Fruit fly (Drosophila melanogaster): ENCODE results near the gene fuss.

The fuss gene

DNA sequence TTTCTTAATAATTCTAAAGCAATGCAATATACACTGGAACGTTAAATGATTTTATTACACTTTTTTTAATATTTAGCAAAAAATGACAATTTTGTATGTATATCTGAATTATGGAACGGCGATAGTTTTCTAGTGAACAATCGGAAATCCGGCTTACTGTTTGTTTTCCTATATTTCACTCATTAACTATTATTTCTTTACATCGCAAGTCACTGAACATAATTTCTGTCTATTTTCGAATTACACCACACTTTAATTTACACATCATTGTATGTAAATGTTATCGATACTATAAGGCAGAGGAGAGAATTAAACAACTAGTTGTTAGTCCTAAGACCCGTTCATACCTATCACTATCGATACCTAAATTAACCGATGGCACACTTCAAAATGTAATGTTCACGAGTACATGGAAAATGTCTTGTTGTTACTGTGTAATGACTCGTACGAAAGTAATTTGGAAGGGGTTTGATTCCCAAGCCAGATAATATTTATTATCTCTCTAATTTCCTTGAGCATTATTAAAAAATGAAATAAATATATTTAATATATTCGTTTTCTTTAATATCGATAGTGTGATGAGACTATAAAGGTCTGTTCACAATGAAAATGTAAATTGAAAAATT, 48.6 kb upstream of the fuss start, which contains the start of gene PlexA (continued):
- TF ChIP-seq Bteb2 (GFP tag; optimal IDR thresholded peaks at IDR 0.05) (peak; percentile 47), sens (GFP tag) (peak; percentile 88), NfI (GFP tag; optimal IDR thresholded peaks at IDR 0.05) (peak; percentile 89), CG15269 (tag; optimal IDR thresholded peaks at IDR 0.05) (peak; percentile 89), Hey (tag; optimal IDR thresholded peaks at IDR 0.05) (no peak), oc (tag; optimal IDR thresholded peaks at IDR 0.05) (no peak), al (GFP tag; IDR thresholded peaks at IDR 0.05) (peak; percentile 95), dpn (GFP tag; optimal IDR thresholded peaks at IDR 0.05) (peak; percentile 71 to 90), CG7963 (GFP tag; IDR thresholded peaks at IDR 0.05; ENCODE audit: partially characterized antibody) (peak; percentile 68; the same call in 2 of the 3 replicates), NC2β (GFP tag; optimal IDR thresholded peaks at IDR 0.05) (peak; percentile 43), disco-r (GFP tag; optimal IDR thresholded peaks at IDR 0.05) (peak; percentile 32), CG16779 (GFP tag; IDR thresholded peaks at IDR 0.05) (no peak), CG8478 (optimal IDR thresholded peaks at IDR 0.05) (no peak), sd (tag; optimal IDR thresholded peaks at IDR 0.05) (no peak), Abd-B (GFP tag; optimal IDR thresholded peaks at IDR 0.05) (peak; percentile 99), trem (tag; optimal IDR thresholded peaks at IDR 0.05) (peak; percentile 79), HmgZ (tag; optimal IDR thresholded peaks at IDR 0.05) (peak; percentile 83), CG13123 (GFP tag; optimal IDR thresholded peaks at IDR 0.05) (peak; percentile 26), tx (GFP tag; optimal IDR thresholded peaks at IDR 0.05) (peak; percentile 44), CG3838 (GFP tag; optimal IDR thresholded peaks at IDR 0.05) (no peak), CG14050 (GFP tag; IDR thresholded peaks at IDR 0.05) (peak; percentile 88), PHDP (tag; optimal IDR thresholded peaks at IDR 0.05) (peak; percentile 85), kni (GFP tag; optimal IDR thresholded peaks at IDR 0.05) (no peak), CG9727 (GFP tag; optimal IDR thresholded peaks at IDR 0.05) (peak; percentile 78), CG8765 (GFP tag; IDR thresholded peaks at IDR 0.05) (peak; percentile 91), H15 (GFP tag; IDR thresholded peaks at IDR 0.05) (peak; percentile 94), Vsx1 (GFP tag; optimal IDR thresholded peaks at IDR 0.05) (no peak), CG11093 (GFP tag; IDR thresholded peaks at IDR 0.05) (peak; percentile 95), CG5953 (GFP tag; IDR thresholded peaks at IDR 0.05) (peak; percentile 76), Nf-YB (GFP tag; optimal IDR thresholded peaks at IDR 0.05) (peak; percentile 35), D (optimal IDR thresholded peaks at IDR 0.05) (no peak), D (GFP tag; optimal IDR thresholded peaks at IDR 0.05) (peak; percentile 65), CG11696 (GFP tag; IDR thresholded peaks at IDR 0.05) (peak; percentile 81), CG31224 (GFP tag; IDR thresholded peaks at IDR 0.05) (peak; percentile 89), CG11695 (GFP tag; IDR thresholded peaks at IDR 0.05) (peak; percentile 86), Hr51 (GFP tag; optimal IDR thresholded peaks at IDR 0.05) (peak; percentile 18 to 84), vvl (GFP tag; IDR thresholded peaks at IDR 0.05) (peak; percentile 97), gro (GFP tag; optimal IDR thresholded peaks at IDR 0.05) (peak; percentile 53), lola (GFP tag; optimal IDR thresholded peaks at IDR 0.05) (peak in 2 of 3 experiments; percentile 76 to 83), chinmo (GFP tag; IDR thresholded peaks at IDR 0.05; ENCODE audit: partially characterized antibody) (no peak), Hr39 (optimal IDR thresholded peaks at IDR 0.05) (no peak), CG4617 (GFP tag; optimal IDR thresholded peaks at IDR 0.05; ENCODE audit: borderline replicate concordance) (peak; percentile 78), tin (GFP tag; optimal IDR thresholded peaks at IDR 0.05) (peak; percentile 84), nau (GFP tag; optimal IDR thresholded peaks at IDR 0.05) (no peak), CG32767 (GFP tag; IDR thresholded peaks at IDR 0.05) (peak; percentile 91), zen (tag; optimal IDR thresholded peaks at IDR 0.05) (peak; percentile 91), CG10209 (GFP tag; optimal IDR thresholded peaks at IDR 0.05) (peak; percentile 88), C15 (GFP tag; IDR thresholded peaks at IDR 0.05) (peak; percentile 91), CG10147 (GFP tag; optimal IDR thresholded peaks at IDR 0.05) (peak; percentile 78), pum (GFP tag; optimal IDR thresholded peaks at IDR 0.05) (peak; percentile 51), trh (GFP tag; optimal IDR thresholded peaks at IDR 0.05) (peak; percentile 58)
